Worm (Caenorhabditis elegans) whole organism, late embryonic: ENCODE results near the gene F25D1.3.

Source experiments
- C38D4.7 ChIP-seq: fragments of 200-800 bp; sonication (Bioruptor generic); optimal IDR thresholded peaks from 2 replicates; lab custom pipeline; 2018; ENCODE audit warnings: mild to moderate bottlenecking, missing genetic modification characterization, moderate library complexity, missing compliant biosample characterization
- F13H6.1 ChIP-seq: sonication (generic microtip); optimal IDR thresholded peaks from 2 replicates; lab custom pipeline; 2016; ENCODE audit warnings: missing genetic modification characterization, missing compliant biosample characterization
- K02D7.2 ChIP-seq: sonication (generic microtip); optimal IDR thresholded peaks from 2 replicates; lab custom pipeline; 2017; ENCODE audit warnings: mild to moderate bottlenecking, missing genetic modification characterization, missing compliant biosample characterization
- T23F11.4 ChIP-seq: fragments of 200-800 bp; sonication (Bioruptor generic); optimal IDR thresholded peaks from 2 replicates; lab custom pipeline; 2018; ENCODE audit warnings: mild to moderate bottlenecking, missing genetic modification characterization, missing compliant biosample characterization
- Y22D7AL.16 ChIP-seq: sonication (generic microtip); optimal IDR thresholded peaks from 2 replicates; lab custom pipeline; 2016; ENCODE audit warnings: missing genetic modification characterization, missing compliant biosample characterization
- ahr-1 ChIP-seq: sonication (generic microtip); optimal IDR thresholded peaks from 2 replicates; lab custom pipeline; 2016; ENCODE audit warnings: missing genetic modification characterization, missing compliant biosample characterization
- ama-1 ChIP-seq: fragments of 150-350 bp; optimal IDR thresholded peaks from 2 replicates; lab custom pipeline; 2014
- ceh-19 ChIP-seq: fragments of 200-800 bp; sonication (Bioruptor generic); optimal IDR thresholded peaks from 2 replicates; lab custom pipeline; 2018; ENCODE audit warnings: mild to moderate bottlenecking, missing genetic modification characterization, missing compliant biosample characterization
- ceh-2 ChIP-seq: sonication (generic microtip); optimal IDR thresholded peaks from 2 replicates; lab custom pipeline; 2016; ENCODE audit warnings: missing genotype, missing genetic modification characterization, missing compliant biosample characterization
- ceh-31 ChIP-seq: sonication (generic microtip); optimal IDR thresholded peaks from 2 replicates; lab custom pipeline; 2016; ENCODE audit warnings: missing genetic modification characterization, missing compliant biosample characterization
- ceh-45 ChIP-seq: fragments of 200-800 bp; sonication (Bioruptor generic); IDR thresholded peaks from 2 replicates; pipeline ENCODE4 v1.3.6; 2022; ENCODE audit warnings: missing genetic modification reagents, missing genetic modification characterization, missing compliant biosample characterization
- elt-4 ChIP-seq: sonication (generic microtip); optimal IDR thresholded peaks from 2 replicates; lab custom pipeline; 2016; ENCODE audit warnings: missing genetic modification characterization, missing compliant biosample characterization
- fax-1 ChIP-seq: sonication (generic microtip); optimal IDR thresholded peaks from 2 replicates; lab custom pipeline; 2016; ENCODE audit warnings: missing genotype, missing genetic modification characterization, missing compliant biosample characterization
- fkh-10 ChIP-seq: fragments of 150-350 bp; optimal IDR thresholded peaks from 2 replicates; lab custom pipeline; 2014; ENCODE audit warnings: missing biosample characterization, missing genetic modification reagents, missing genetic modification characterization
- fkh-6 ChIP-seq: sonication (generic microtip); optimal IDR thresholded peaks from 2 replicates; lab custom pipeline; 2016; ENCODE audit warnings: missing genetic modification characterization, missing compliant biosample characterization
- hlh-15 ChIP-seq: sonication (generic microtip); optimal IDR thresholded peaks from 2 replicates; lab custom pipeline; 2016; ENCODE audit warnings: missing genetic modification characterization, missing compliant biosample characterization
- hlh-6 ChIP-seq: sonication (generic microtip); optimal IDR thresholded peaks from 2 replicates; lab custom pipeline; 2016; ENCODE audit warnings: missing genotype, missing genetic modification characterization, missing compliant biosample characterization
- lim-6 ChIP-seq: sonication (generic microtip); optimal IDR thresholded peaks from 2 replicates; lab custom pipeline; 2016; ENCODE audit warnings: missing genetic modification characterization, missing compliant biosample characterization
- lin-11 ChIP-seq: fragments of 200-800 bp; sonication (Bioruptor generic); optimal IDR thresholded peaks from 2 replicates; lab custom pipeline; 2018; ENCODE audit warnings: mild to moderate bottlenecking, missing genetic modification characterization, missing compliant biosample characterization
- mec-3 ChIP-seq: sonication (generic microtip); optimal IDR thresholded peaks from 2 replicates; lab custom pipeline; 2016; ENCODE audit warnings: borderline replicate concordance, missing genetic modification characterization, missing compliant biosample characterization
- nhr-11 ChIP-seq: fragments of 150-350 bp; optimal IDR thresholded peaks from 2 replicates; lab custom pipeline; 2014; ENCODE audit warnings: missing biosample characterization, missing genetic modification characterization
- nhr-232 ChIP-seq: sonication (generic microtip); optimal IDR thresholded peaks from 2 replicates; lab custom pipeline; 2016; ENCODE audit warnings: missing genetic modification characterization, missing compliant biosample characterization
- odd-2 ChIP-seq: sonication (generic microtip); optimal IDR thresholded peaks from 2 replicates; lab custom pipeline; 2017; ENCODE audit warnings: antibody characterized with exemption, mild to moderate bottlenecking, missing genetic modification characterization, missing compliant biosample characterization
- pat-9 ChIP-seq: fragments of 200-800 bp; sonication (Bioruptor generic); optimal IDR thresholded peaks from 2 replicates; lab custom pipeline; 2018; ENCODE audit warnings: mild to moderate bottlenecking, missing genetic modification characterization, moderate library complexity, missing compliant biosample characterization
- pax-1 ChIP-seq: fragments of 150-350 bp; optimal IDR thresholded peaks from 2 replicates; lab custom pipeline; 2014; ENCODE audit warnings: missing biosample characterization, missing genetic modification characterization
- pha-2 ChIP-seq: sonication (generic microtip); optimal IDR thresholded peaks from 2 replicates; lab custom pipeline; 2017; ENCODE audit warnings: mild to moderate bottlenecking, missing genetic modification characterization, missing compliant biosample characterization
- pqm-1 ChIP-seq: sonication (generic microtip); optimal IDR thresholded peaks from 2 replicates; lab custom pipeline; 2016; ENCODE audit warnings: missing genetic modification characterization, missing compliant biosample characterization
- ref-2 ChIP-seq: sonication (generic microtip); optimal IDR thresholded peaks from 2 replicates; lab custom pipeline; 2016; ENCODE audit warnings: missing genetic modification characterization, missing compliant biosample characterization
- sdc-2 ChIP-seq: sonication (generic microtip); optimal IDR thresholded peaks from 2 replicates; lab custom pipeline; 2016; ENCODE audit warnings: missing genotype, missing genetic modification characterization, missing compliant biosample characterization
- ttx-3 ChIP-seq: sonication (generic microtip); optimal IDR thresholded peaks from 2 replicates; lab custom pipeline; 2016; ENCODE audit warnings: missing genetic modification reagents, missing genetic modification characterization, missing compliant biosample characterization
- unc-42 ChIP-seq: sonication (generic microtip); optimal IDR thresholded peaks from 2 replicates; lab custom pipeline; 2016; ENCODE audit warnings: missing genotype, missing genetic modification characterization, missing compliant biosample characterization
- zip-5 ChIP-seq: sonication (generic microtip); optimal IDR thresholded peaks from 2 replicates; lab custom pipeline; 2016; ENCODE audit warnings: missing genetic modification characterization, missing compliant biosample characterization

Gene F25D1.3

DNA sequence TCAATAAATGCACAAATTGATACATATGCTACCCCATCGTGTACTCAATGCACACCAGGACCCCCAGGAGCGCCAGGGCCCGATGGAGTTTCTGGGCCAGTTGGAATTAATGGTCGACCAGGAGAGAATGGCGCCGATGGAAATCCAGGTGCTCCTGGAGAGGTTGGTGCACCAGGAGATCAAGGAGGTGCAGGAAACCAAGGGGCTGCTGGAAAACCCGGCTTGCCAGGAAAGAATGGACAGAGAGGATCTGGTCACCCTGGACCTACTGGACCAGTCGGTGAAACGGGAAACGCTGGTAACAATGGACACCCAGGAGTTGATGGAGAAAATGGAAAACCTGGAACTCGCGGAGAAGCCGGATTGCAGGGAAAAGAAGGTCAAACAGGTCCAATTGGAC is 33.1 kb downstream of the F25D1.3 start:
- TF ChIP-seq zip-5 (tag; lab: Kevin White, UChicago) = no peak
- TF ChIP-seq elt-4 (tag; lab: Kevin White, UChicago) = peak; percentile 50
- no peak for TF ChIP-seq T23F11.4 (GFP tag; lab: Kevin White, UChicago)
- TF ChIP-seq pat-9 (tag; lab: Kevin White, UChicago) = no peak
- no peak for TF ChIP-seq fkh-6

- no peak for TF ChIP-seq ama-1
- TF ChIP-seq K02D7.2 (tag; lab: Kevin White, UChicago) = no peak
- no peak for TF ChIP-seq sdc-2 (tag; lab: Kevin White, UChicago)
- TF ChIP-seq F13H6.1 (tag; lab: Kevin White, UChicago) = no peak
- TF ChIP-seq ceh-31 (tag; lab: Kevin White, UChicago) = no peak
- TF ChIP-seq, all 69 proteins: peak for 0
Measured at ce11 chrV:10562817-10563216, 34.3 kb downstream of the F25D1.3 start.

DNA sequence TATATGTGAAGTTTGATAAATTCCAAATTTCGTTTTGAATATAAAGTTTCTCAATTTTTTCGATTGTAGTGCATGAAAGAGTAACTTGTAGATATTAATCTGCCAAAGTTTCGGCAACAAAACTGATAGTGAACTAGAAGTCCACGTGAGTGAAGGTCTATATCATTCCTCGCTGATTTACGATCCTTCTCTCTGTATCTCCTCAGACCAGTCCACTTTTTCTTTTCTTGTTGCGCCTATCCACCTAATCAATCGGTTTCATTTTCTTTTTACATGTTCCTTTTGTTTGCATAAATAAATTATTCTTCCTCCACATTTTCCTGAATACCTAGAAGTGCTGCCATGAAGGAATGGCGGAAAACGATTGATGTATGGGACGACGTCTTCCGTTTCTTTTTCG is 35.6 kb downstream of the F25D1.3 start:
- TF ChIP-seq mec-3 (no peak), T23F11.4 (GFP tag; lab: Kevin White, UChicago) (no peak), Y22D7AL.16 (no peak), lin-11 (tag; lab: Kevin White, UChicago) (no peak), hlh-15 (no peak), ref-2 (tag; lab: Kevin White, UChicago) (no peak), ceh-45 (GFP tag; lab: Robert Waterston, UW) (no peak), C38D4.7 (GFP tag; lab: Kevin White, UChicago) (no peak), fax-1 (no peak)

- TF ChIP-seq ceh-19 (GFP tag; lab: Kevin White, UChicago) (no peak), zip-5 (tag; lab: Kevin White, UChicago) (no peak), sdc-2 (tag; lab: Kevin White, UChicago) (no peak), nhr-232 (no peak), pax-1 (tag; lab: Kevin White, UChicago) (no peak), nhr-11 (tag; lab: Kevin White, UChicago) (no peak), odd-2 (tag; lab: Kevin White, UChicago) (no peak), ttx-3 (no peak), ahr-1 (tag; lab: Kevin White, UChicago) (no peak), fkh-10 (GFP tag; lab: Kevin White, UChicago) (no peak), ceh-2 (tag; lab: Kevin White, UChicago) (no peak), pha-2 (tag; lab: Kevin White, UChicago) (no peak)
Measured at ce11 chrV:10564830-10565365, 36.4 kb downstream of the F25D1.3 start, which contains the start of gene cat-4. Gene cat-4 (plus strand): TSS chrV:10564880.

DNA sequence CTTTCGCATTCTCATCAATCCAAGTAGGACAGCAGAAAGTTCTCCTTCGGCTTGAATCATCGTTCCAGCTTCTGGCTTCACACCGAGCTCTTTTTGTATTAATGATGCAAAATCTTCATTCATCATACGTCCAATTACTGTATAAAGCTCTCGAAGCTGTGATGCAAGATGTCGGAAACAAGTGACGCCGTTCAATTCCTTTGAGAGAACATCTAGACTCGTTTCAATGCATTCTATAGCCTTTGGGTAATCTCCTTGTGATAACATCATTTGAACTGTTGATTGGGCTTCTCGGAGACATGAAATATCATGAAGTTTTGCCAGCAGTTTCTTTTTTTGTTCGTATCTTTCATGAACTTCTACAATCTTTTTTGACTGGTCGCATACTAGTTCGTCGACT is 40.0 kb downstream of the F25D1.3 start:
- TF ChIP-seq T23F11.4 (GFP tag; lab: Kevin White, UChicago) (no peak), ref-2 (tag; lab: Kevin White, UChicago) (no peak)
- TF ChIP-seq, all 69 proteins: peak for 0

ce11 chrV:10571523-10571922 is 43.0 kb downstream of the F25D1.3 start:
- no peak for TF ChIP-seq unc-42
- TF ChIP-seq hlh-6 (tag; lab: Kevin White, UChicago) = no peak
- TF ChIP-seq lim-6 (tag; lab: Kevin White, UChicago) = no peak
- no peak for TF ChIP-seq odd-2 (tag; lab: Kevin White, UChicago)
- no peak for TF ChIP-seq pqm-1
